Worm (Caenorhabditis elegans) whole organism, L2 larva: ENCODE results near the gene snu-13.

Experiments
- ceh-82 ChIP-seq: fragments of 150-350 bp; optimal IDR thresholded peaks from 2 replicates; lab custom pipeline; 2014; ENCODE audit warnings: missing biosample characterization, missing genetic modification characterization
- lin-39 ChIP-seq: fragments of 150-350 bp; optimal IDR thresholded peaks from 2 replicates; lab custom pipeline; 2014; ENCODE audit warnings: missing biosample characterization, missing genetic modification reagents, missing genetic modification characterization
- mdl-1 ChIP-seq, 2 experiments: fragments of 150-350 bp in 1 of 2; sonication (generic microtip) in 1 of 2; optimal IDR thresholded peaks; 2 replicates each; lab custom pipeline; 2017; ENCODE audit warnings: missing biosample characterization in 2 of 2, missing genetic modification characterization in 2 of 2
- nhr-10 ChIP-seq: sonication (generic microtip); optimal IDR thresholded peaks from 2 replicates; lab custom pipeline; 2017; ENCODE audit warnings: missing biosample characterization, missing genetic modification characterization
- nhr-25 ChIP-seq: fragments of 150-350 bp; sonication (generic microtip); optimal IDR thresholded peaks from 3 replicates; lab custom pipeline; 2014; ENCODE audit warnings: missing biosample characterization, missing genetic modification characterization
- nhr-6 ChIP-seq: fragments of 150-350 bp; optimal IDR thresholded peaks from 2 replicates; lab custom pipeline; 2014; ENCODE audit warnings: missing biosample characterization, missing genetic modification characterization
- unc-62 ChIP-seq: fragments of 150-350 bp; optimal IDR thresholded peaks from 2 replicates; lab custom pipeline; 2014; ENCODE audit warnings: missing biosample characterization, missing genetic modification reagents, missing genetic modification characterization
- ztf-4 ChIP-seq: fragments of 150-350 bp; optimal IDR thresholded peaks from 2 replicates; lab custom pipeline; 2014; ENCODE audit warnings: missing biosample characterization, missing genetic modification characterization

DNA sequence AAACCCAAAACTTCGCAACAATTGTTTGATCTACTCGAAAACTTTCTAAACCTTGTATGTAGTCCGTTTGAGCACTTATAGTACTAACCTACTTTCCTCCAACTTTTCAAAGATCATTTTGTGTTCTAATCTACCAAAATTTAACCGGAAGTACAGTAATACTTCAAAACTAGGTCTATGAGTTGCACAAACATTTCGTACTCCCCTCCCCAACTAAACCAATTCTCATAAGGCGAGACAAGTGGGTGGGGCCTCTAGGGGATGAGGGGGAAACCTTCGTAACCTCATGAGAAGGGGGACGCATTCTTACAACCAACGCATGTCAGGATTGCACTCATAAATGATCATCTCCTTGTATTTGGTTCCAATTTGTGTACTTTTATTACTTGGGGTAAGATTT, 36.5 kb downstream of the snu-13 start, which contains the start of gene cutl-9:
- TF ChIP-seq nhr-25 (tag; lab: Kevin White, UChicago) (no peak), ceh-82 (tag; lab: Kevin White, UChicago) (no peak), mdl-1 (tag; optimal IDR thresholded peaks at IDR 0.05; lab: Kevin White, UChicago) (no peak), lin-39 (no peak), unc-62 (GFP tag; lab: Kevin White, UChicago) (no peak), nhr-10 (tag; lab: Kevin White, UChicago) (no peak), nhr-6 (no peak), ztf-4 (tag; lab: Kevin White, UChicago) (no peak)
